Worm (Caenorhabditis elegans) whole organism, L4 larva: ENCODE results near the gene B0513.4.

Experiments used
- aly-2 ChIP-seq: sonication (generic microtip); optimal IDR thresholded peaks from 2 replicates; lab custom pipeline; 2018; ENCODE audit warnings: missing biosample characterization, missing genetic modification characterization
- dmd-8 ChIP-seq: fragments of 200-800 bp; sonication (Bioruptor generic); IDR thresholded peaks from 2 replicates; pipeline ENCODE4 v1.3.6; 2022; ENCODE audit warnings: missing genetic modification characterization, missing compliant biosample characterization
- gei-8 ChIP-seq: fragments of 200-800 bp; sonication (Bioruptor generic); optimal IDR thresholded peaks from 2 replicates; lab custom pipeline; 2018; ENCODE audit warnings: mild to moderate bottlenecking, missing genetic modification characterization, missing compliant biosample characterization
- lin-39 ChIP-seq: fragments of 150-350 bp; optimal IDR thresholded peaks from 2 replicates; lab custom pipeline; 2014; ENCODE audit warnings: missing biosample characterization, missing genetic modification reagents, missing genetic modification characterization
- nhr-6 ChIP-seq: fragments of 150-350 bp; optimal IDR thresholded peaks from 2 replicates; lab custom pipeline; 2014; ENCODE audit warnings: missing biosample characterization, missing genetic modification characterization
- unc-130 ChIP-seq: sonication (generic microtip); optimal IDR thresholded peaks from 2 replicates; lab custom pipeline; 2016; ENCODE audit warnings: missing genetic modification reagents, missing genetic modification characterization, missing compliant biosample characterization
- zag-1 ChIP-seq: fragments of 150-350 bp; optimal IDR thresholded peaks from 2 replicates; lab custom pipeline; 2014; ENCODE audit warnings: missing biosample characterization, missing genetic modification characterization
- zip-2 ChIP-seq: fragments of 150-350 bp; optimal IDR thresholded peaks from 2 replicates; lab custom pipeline; 2014; ENCODE audit warnings: missing biosample characterization, missing genetic modification characterization

- TF ChIP-seq gei-8 (GFP tag; lab: Kevin White, UChicago) (no peak), aly-2 (tag; lab: Kevin White, UChicago) (no peak), unc-130 (GFP tag; lab: Kevin White, UChicago) (no peak), zag-1 (no peak), dmd-8 (no peak), nhr-6 (tag; lab: Kevin White, UChicago) (no peak), zip-2 (tag; lab: Kevin White, UChicago) (no peak), lin-39 (tag; lab: Kevin White, UChicago) (no peak)
Observed at ce11 chrIV:13838296-13838695, 41.7 kb upstream of the B0513.4 start.
